Worm (Caenorhabditis elegans) whole organism, L1 larva: ENCODE results near the gene K02E10.7.

Source experiments
- C16A3.4 ChIP-seq: fragments of 150-350 bp; optimal IDR thresholded peaks from 2 replicates; lab custom pipeline; 2014; ENCODE audit warnings: missing biosample characterization, missing genetic modification characterization
- ama-1 ChIP-seq: fragments of 150-350 bp; optimal IDR thresholded peaks from 2 replicates; lab custom pipeline; 2014
- ceh-63 ChIP-seq: fragments of 200-800 bp; sonication (Bioruptor generic); optimal IDR thresholded peaks from 2 replicates; lab custom pipeline; 2018; ENCODE audit warnings: mild to moderate bottlenecking, missing genetic modification characterization, missing compliant biosample characterization
- ceh-88 ChIP-seq: fragments of 200-800 bp; sonication (Bioruptor generic); IDR thresholded peaks from 2 replicates; pipeline ENCODE4 v1.3.6; 2022; ENCODE audit warnings: missing genetic modification characterization, missing compliant biosample characterization
- ces-1 ChIP-seq: fragments of 150-350 bp; optimal IDR thresholded peaks from 2 replicates; lab custom pipeline; 2014; ENCODE audit warnings: missing biosample characterization, missing genetic modification reagents, missing genetic modification characterization
- dpl-1 ChIP-seq, 3 experiments: fragments of 150-350 bp in 2 of 3; sonication (generic microtip) in 1 of 3; optimal IDR thresholded peaks; 2 replicates each; lab custom pipeline; 2014 to 2017; ENCODE audit warnings: missing biosample characterization in 3 of 3, missing genetic modification characterization in 3 of 3, missing genetic modification reagents in 3 of 3
- dsc-1 ChIP-seq: sonication (generic microtip); optimal IDR thresholded peaks from 2 replicates; lab custom pipeline; 2016; ENCODE audit warnings: mild to moderate bottlenecking, missing genetic modification characterization, missing compliant biosample characterization
- efl-1 ChIP-seq, 4 experiments: fragments of 150-350 bp; optimal IDR thresholded peaks in 3 of 4; peaks in 1 of 4; 1 replicate in 1 of 4; 2 replicates in 3 of 4; lab custom pipeline; 2014; ENCODE audit warnings: missing biosample characterization in 2 of 4, missing genetic modification characterization in 2 of 4, missing genetic modification reagents in 2 of 4
- efl-3 ChIP-seq: fragments of 200-800 bp; sonication (Bioruptor generic); optimal IDR thresholded peaks from 2 replicates; lab custom pipeline; 2018; ENCODE audit warnings: mild to moderate bottlenecking, missing genetic modification characterization, missing compliant biosample characterization
- elt-2 ChIP-seq: sonication (generic microtip); optimal IDR thresholded peaks from 2 replicates; lab custom pipeline; 2016; ENCODE audit warnings: missing genetic modification characterization, mild to moderate bottlenecking, inconsistent platforms, missing compliant biosample characterization, missing genetic modification reagents
- elt-3 ChIP-seq, 6 experiments: fragments of 150-350 bp in 1 of 6; sonication (generic microtip); optimal IDR thresholded peaks; 2 replicates each; lab custom pipeline; 2017 to 2018; ENCODE audit warnings: missing biosample characterization in 6 of 6, missing genetic modification characterization in 6 of 6, inconsistent platforms in 1 of 6
- fkh-4 ChIP-seq: sonication (generic microtip); optimal IDR thresholded peaks from 2 replicates; lab custom pipeline; 2016; ENCODE audit warnings: missing compliant biosample characterization, missing genetic modification characterization, borderline replicate concordance
- fos-1 ChIP-seq: fragments of 150-350 bp; optimal IDR thresholded peaks from 2 replicates; lab custom pipeline; 2014; ENCODE audit warnings: missing biosample characterization, missing genetic modification characterization
- hlh-4 ChIP-seq: sonication (generic microtip); optimal IDR thresholded peaks from 2 replicates; lab custom pipeline; 2016; ENCODE audit warnings: mild to moderate bottlenecking, missing genetic modification characterization, missing compliant biosample characterization
- irx-1 ChIP-seq: sonication (generic microtip); optimal IDR thresholded peaks from 2 replicates; lab custom pipeline; 2016; ENCODE audit warnings: missing genetic modification characterization, missing compliant biosample characterization
- isw-1 ChIP-seq: fragments of 200-800 bp; sonication (Bioruptor generic); IDR thresholded peaks from 2 replicates; pipeline ENCODE4 v1.3.6; 2022; ENCODE audit warnings: missing genetic modification characterization, missing compliant biosample characterization
- lin-35 ChIP-seq, 2 experiments: fragments of 150-350 bp; optimal IDR thresholded peaks; 2 replicates each; lab custom pipeline; 2014; ENCODE audit warnings: missing biosample characterization in 2 of 2, missing genetic modification characterization in 2 of 2, missing genetic modification reagents in 2 of 2
- lin-39 ChIP-seq: fragments of 150-350 bp; optimal IDR thresholded peaks from 2 replicates; lab custom pipeline; 2014; ENCODE audit warnings: missing biosample characterization, missing genetic modification reagents, missing genetic modification characterization
- lsy-2 ChIP-seq, 2 experiments: fragments of 150-350 bp; optimal IDR thresholded peaks; 2 replicates each; lab custom pipeline; 2014; ENCODE audit warnings: missing biosample characterization in 2 of 2, missing genetic modification characterization in 2 of 2
- mab-9 ChIP-seq: fragments of 200-800 bp; sonication (Bioruptor generic); IDR thresholded peaks from 2 replicates; pipeline ENCODE4 v1.3.6; 2022; ENCODE audit warnings: missing genetic modification reagents, missing genetic modification characterization, missing compliant biosample characterization
- mdl-1 ChIP-seq, 2 experiments: fragments of 150-350 bp; optimal IDR thresholded peaks; 2 replicates each; lab custom pipeline; 2014 to 2017; ENCODE audit warnings: missing biosample characterization in 2 of 2, missing genetic modification characterization in 2 of 2, inconsistent platforms in 1 of 2
- mef-2 ChIP-seq: fragments of 150-350 bp; optimal IDR thresholded peaks from 2 replicates; lab custom pipeline; 2014; ENCODE audit warnings: missing biosample characterization, missing genetic modification characterization
- nhr-12 ChIP-seq: sonication (generic microtip); optimal IDR thresholded peaks from 2 replicates; lab custom pipeline; 2017; ENCODE audit warnings: missing biosample characterization, missing genetic modification characterization
- nhr-20 ChIP-seq: sonication (generic microtip); optimal IDR thresholded peaks from 2 replicates; lab custom pipeline; 2016; ENCODE audit warnings: mild to moderate bottlenecking, missing genetic modification characterization, missing compliant biosample characterization
- nhr-28 ChIP-seq: fragments of 150-350 bp; optimal IDR thresholded peaks from 2 replicates; lab custom pipeline; 2014; ENCODE audit warnings: missing biosample characterization, missing genetic modification characterization
- nhr-47 ChIP-seq: sonication (generic microtip); optimal IDR thresholded peaks from 2 replicates; lab custom pipeline; 2016; ENCODE audit warnings: mild to moderate bottlenecking, missing genetic modification characterization, moderate library complexity, missing compliant biosample characterization
- nhr-71 ChIP-seq: sonication (generic microtip); optimal IDR thresholded peaks from 2 replicates; lab custom pipeline; 2016; ENCODE audit warnings: mild to moderate bottlenecking, missing genetic modification characterization, moderate library complexity, missing compliant biosample characterization
- nhr-76 ChIP-seq: sonication (generic microtip); optimal IDR thresholded peaks from 2 replicates; lab custom pipeline; 2017; ENCODE audit warnings: missing biosample characterization, missing genetic modification characterization
- nhr-90 ChIP-seq: sonication (generic microtip); optimal IDR thresholded peaks from 2 replicates; lab custom pipeline; 2016; ENCODE audit warnings: mild to moderate bottlenecking, missing genetic modification characterization, missing compliant biosample characterization; ENCODE audit not compliant: poor library complexity
- pag-3 ChIP-seq: sonication (generic microtip); optimal IDR thresholded peaks from 2 replicates; lab custom pipeline; 2017; ENCODE audit warnings: missing genetic modification characterization, mild to moderate bottlenecking, missing compliant biosample characterization, antibody characterized with exemption, borderline replicate concordance; ENCODE audit not compliant: insufficient read depth
- pax-3 ChIP-seq: fragments of 200-800 bp; sonication (Bioruptor generic); optimal IDR thresholded peaks from 2 replicates; lab custom pipeline; 2018; ENCODE audit warnings: mild to moderate bottlenecking, missing genetic modification characterization, moderate library complexity, missing compliant biosample characterization
- rnt-1 ChIP-seq: sonication (generic microtip); optimal IDR thresholded peaks from 2 replicates; lab custom pipeline; 2016; ENCODE audit warnings: mild to moderate bottlenecking, missing genetic modification characterization, moderate library complexity, missing compliant biosample characterization
- skn-1 ChIP-seq: fragments of 150-350 bp; optimal IDR thresholded peaks from 2 replicates; lab custom pipeline; 2014; ENCODE audit warnings: missing biosample characterization, missing genetic modification characterization
- snpc-4 ChIP-seq: fragments of 150-350 bp; optimal IDR thresholded peaks from 2 replicates; lab custom pipeline; 2014; ENCODE audit warnings: missing biosample characterization, missing genetic modification characterization
- snu-23 ChIP-seq: sonication (generic microtip); optimal IDR thresholded peaks from 2 replicates; lab custom pipeline; 2016; ENCODE audit warnings: missing genetic modification characterization, missing compliant biosample characterization
- sox-4 ChIP-seq: sonication (generic microtip); optimal IDR thresholded peaks from 2 replicates; lab custom pipeline; 2016; ENCODE audit warnings: missing genetic modification characterization, missing compliant biosample characterization
- sup-37 ChIP-seq: fragments of 200-800 bp; sonication (Bioruptor generic); optimal IDR thresholded peaks from 2 replicates; lab custom pipeline; 2018; ENCODE audit warnings: mild to moderate bottlenecking, missing genetic modification characterization, missing compliant biosample characterization
- swsn-7 ChIP-seq: sonication (generic microtip); optimal IDR thresholded peaks from 2 replicates; lab custom pipeline; 2016; ENCODE audit warnings: missing genetic modification characterization, missing compliant biosample characterization
- tbx-2 ChIP-seq: sonication (generic microtip); optimal IDR thresholded peaks from 2 replicates; lab custom pipeline; 2016; ENCODE audit warnings: missing genetic modification characterization, missing compliant biosample characterization
- tlp-1 ChIP-seq: fragments of 150-350 bp; optimal IDR thresholded peaks from 2 replicates; lab custom pipeline; 2014; ENCODE audit warnings: missing biosample characterization, missing genetic modification characterization
- unc-130 ChIP-seq: fragments of 150-350 bp; optimal IDR thresholded peaks from 2 replicates; lab custom pipeline; 2017; ENCODE audit warnings: missing biosample characterization, missing genetic modification characterization, inconsistent platforms
- unc-30 ChIP-seq: sonication (generic microtip); optimal IDR thresholded peaks from 2 replicates; lab custom pipeline; 2017; ENCODE audit warnings: missing biosample characterization, missing genetic modification characterization
- unc-62 ChIP-seq: fragments of 150-350 bp; optimal IDR thresholded peaks from 2 replicates; lab custom pipeline; 2014; ENCODE audit warnings: missing biosample characterization, missing genetic modification reagents, missing genetic modification characterization
- unc-86 ChIP-seq: sonication (generic microtip); optimal IDR thresholded peaks from 2 replicates; lab custom pipeline; 2016; ENCODE audit warnings: missing genetic modification characterization, missing compliant biosample characterization
- unc-98 ChIP-seq: fragments of 200-800 bp; sonication (Bioruptor generic); IDR thresholded peaks from 2 replicates; pipeline ENCODE4 v1.3.6; 2022; ENCODE audit warnings: missing genetic modification characterization, missing compliant biosample characterization
- zag-1 ChIP-seq: fragments of 150-350 bp; optimal IDR thresholded peaks from 2 replicates; lab custom pipeline; 2014; ENCODE audit warnings: missing biosample characterization, missing genetic modification characterization
- ztf-4 ChIP-seq: fragments of 150-350 bp; optimal IDR thresholded peaks from 2 replicates; lab custom pipeline; 2014; ENCODE audit warnings: missing biosample characterization, missing genetic modification characterization

Gene K02E10.7

ce11 chrX:2536246-2536772 is 28.0 kb upstream of the K02E10.7 start (continued):
- TF ChIP-seq dpl-1 (GFP tag; optimal IDR thresholded peaks at IDR 0.05; lab: Kevin White, UChicago), result peak; percentile 12 to 36 (median 32)
- TF ChIP-seq unc-98, result no peak
- TF ChIP-seq efl-3, result no peak
- peak in 1 of 2 experiments; percentile 84 for TF ChIP-seq mdl-1 (tag; optimal IDR thresholded peaks at IDR 0.05; lab: Kevin White, UChicago)
- TF ChIP-seq irx-1 (tag; lab: Kevin White, UChicago), result peak; percentile 51
- TF ChIP-seq snpc-4 (tag; lab: Kevin White, UChicago), result peak; percentile 62
- no peak for TF ChIP-seq unc-62 (GFP tag; lab: Kevin White, UChicago)
- TF ChIP-seq unc-86 (tag; lab: Kevin White, UChicago), result peak; percentile 84
- TF ChIP-seq lin-35 (GFP tag; optimal IDR thresholded peaks at IDR 0.05; lab: Kevin White, UChicago), result peak; percentile 55 to 74
- TF ChIP-seq nhr-20 (tag; lab: Kevin White, UChicago), result peak; percentile 88
- TF ChIP-seq unc-130 (tag; lab: Kevin White, UChicago), result no peak
- TF ChIP-seq isw-1 (GFP tag; lab: Robert Waterston, UW), result peak; percentile 44
- no peak for TF ChIP-seq pag-3 (tag; lab: Kevin White, UChicago)
- peak; percentile 88 for TF ChIP-seq swsn-7 (tag; lab: Kevin White, UChicago)
- TF ChIP-seq pax-3 (tag; lab: Kevin White, UChicago), result peak; percentile 61
- TF ChIP-seq tbx-2 (tag; lab: Kevin White, UChicago), result peak; percentile 88
- peak; percentile 25; the same call in 1 of the 2 replicates for TF ChIP-seq ceh-88
- peak; percentile 74 for TF ChIP-seq sup-37 (GFP tag; lab: Kevin White, UChicago)
- no peak for TF ChIP-seq hlh-4 (tag; lab: Kevin White, UChicago)
- TF ChIP-seq zag-1, result peak; percentile 60
- TF ChIP-seq nhr-47 (tag; lab: Kevin White, UChicago), result peak; percentile 90

- no peak for TF ChIP-seq elt-3 (tag; optimal IDR thresholded peaks at IDR 0.05; lab: Kevin White, UChicago)
- no peak for TF ChIP-seq ztf-4 (tag; lab: Kevin White, UChicago)
- no peak for TF ChIP-seq nhr-28 (tag; lab: Kevin White, UChicago)
- TF ChIP-seq lin-39 (tag; lab: Kevin White, UChicago), result no peak
- no peak for TF ChIP-seq unc-30 (tag; lab: Kevin White, UChicago)
- TF ChIP-seq ces-1, result no peak
- no peak for TF ChIP-seq fkh-4
- no peak for TF ChIP-seq dsc-1 (tag; lab: Kevin White, UChicago)
- TF ChIP-seq tlp-1 (tag; lab: Kevin White, UChicago), result no peak
- TF ChIP-seq elt-2 (tag; lab: Kevin White, UChicago), result no peak
- TF ChIP-seq mdl-1 (tag; optimal IDR thresholded peaks at IDR 0.05; lab: Kevin White, UChicago), result no peak
- TF ChIP-seq skn-1, result no peak
- no peak for TF ChIP-seq nhr-76
- TF ChIP-seq fos-1, result no peak
- TF ChIP-seq mef-2 (tag; lab: Kevin White, UChicago), result no peak
- no peak for TF ChIP-seq unc-98
- TF ChIP-seq nhr-47 (tag; lab: Kevin White, UChicago), result no peak
- TF ChIP-seq ceh-63 (GFP tag; lab: Kevin White, UChicago), result no peak
- TF ChIP-seq ama-1 (lab: Kevin White, UChicago), result no peak
- TF ChIP-seq nhr-71 (tag; lab: Kevin White, UChicago), result no peak
Measured at ce11 chrX:2532357-2532756, 24.0 kb upstream of the K02E10.7 start, which contains the start of gene tbc-12. tbc-12 (minus strand) TSS chrX:2532457.

- TF ChIP-seq elt-2 (tag; lab: Kevin White, UChicago) (peak; percentile 6), nhr-47 (tag; lab: Kevin White, UChicago) (peak; percentile 17), tbx-2 (tag; lab: Kevin White, UChicago) (no peak), rnt-1 (tag; lab: Kevin White, UChicago) (peak; percentile 43), lin-35 (GFP tag; optimal IDR thresholded peaks at IDR 0.05; lab: Kevin White, UChicago) (peak in 1 of 2 experiments; percentile 44), skn-1 (peak; percentile 58), nhr-20 (tag; lab: Kevin White, UChicago) (peak; percentile 10), C16A3.4 (peak; percentile 3), efl-3 (no peak), lsy-2 (tag; optimal IDR thresholded peaks at IDR 0.05; lab: Kevin White, UChicago) (peak in 1 of 2 experiments; percentile 38), nhr-71 (tag; lab: Kevin White, UChicago) (peak; percentile 21), nhr-12 (tag; lab: Kevin White, UChicago) (no peak), snu-23 (GFP tag; lab: Kevin White, UChicago) (peak; percentile 32), efl-1 (optimal IDR thresholded peaks at IDR 0.05; lab: Kevin White, UChicago) (no peak), efl-1 (GFP tag; optimal IDR thresholded peaks at IDR 0.05 in 1 of 2; lab: Kevin White, UChicago) (peak in 1 of 2 experiments; percentile 74), pag-3 (tag; lab: Kevin White, UChicago) (no peak), mab-9 (GFP tag; lab: Robert Waterston, UW) (no peak), sox-4 (tag; lab: Kevin White, UChicago) (no peak), nhr-90 (tag; lab: Kevin White, UChicago) (peak; percentile 48), ces-1 (no peak)
Measured at ce11 chrX:2531276-2531675, 22.9 kb upstream of the K02E10.7 start.
